Fruit fly (Drosophila melanogaster): ENCODE measurements around the gene CG42762.
A peak's percentile ranks its signal among the peaks of the same experiment; 100 is the strongest.

Gene CG42762

dm6 chr2L:8168075-8168474, 24.2 kb upstream of the CG42762 start:
- TF ChIP-seq rgr (GFP tag; optimal IDR thresholded peaks at IDR 0.05): no peak
- no peak for TF ChIP-seq psq (GFP tag; optimal IDR thresholded peaks at IDR 0.05)
- TF ChIP-seq ey (GFP tag; optimal IDR thresholded peaks at IDR 0.05): no peak
- no peak for TF ChIP-seq pan (optimal IDR thresholded peaks at IDR 0.05)
- TF ChIP-seq h (GFP tag; optimal IDR thresholded peaks at IDR 0.05): no peak
- TF ChIP-seq tai (GFP tag; optimal IDR thresholded peaks at IDR 0.05): no peak
- no peak for TF ChIP-seq GATAd (GFP tag; optimal IDR thresholded peaks at IDR 0.05)
- TF ChIP-seq dmrt93B (GFP tag; optimal IDR thresholded peaks at IDR 0.05): no peak
- TF ChIP-seq usp (GFP tag; optimal IDR thresholded peaks at IDR 0.05): no peak
- TF ChIP-seq br (GFP tag; optimal IDR thresholded peaks at IDR 0.05): no peak
- TF ChIP-seq woc (GFP tag; optimal IDR thresholded peaks at IDR 0.05): no peak
- TF ChIP-seq dsf (GFP tag; optimal IDR thresholded peaks at IDR 0.05; ENCODE audit: borderline replicate concordance): no peak
- no peak for TF ChIP-seq dl (GFP tag; optimal IDR thresholded peaks at IDR 0.05; ENCODE audit: insufficient read depth in 1 of 2, partially characterized antibody in 2 of 2)
- no peak for TF ChIP-seq Dfd (GFP tag; optimal IDR thresholded peaks at IDR 0.05)
- no peak for TF ChIP-seq Sp1 (GFP tag; optimal IDR thresholded peaks at IDR 0.05)
- TF ChIP-seq CrebA (GFP tag; optimal IDR thresholded peaks at IDR 0.05; ENCODE audit: borderline replicate concordance): no peak

dm6 chr2L:8165800-8166576, 22.1 kb upstream of the CG42762 start:
- TF ChIP-seq dl (GFP tag; optimal IDR thresholded peaks at IDR 0.05; ENCODE audit: insufficient read depth in 1 of 2, partially characterized antibody in 2 of 2): no peak
- no peak for TF ChIP-seq psq (GFP tag; optimal IDR thresholded peaks at IDR 0.05)
- no peak for TF ChIP-seq h (GFP tag; optimal IDR thresholded peaks at IDR 0.05)
- TF ChIP-seq rgr (GFP tag; optimal IDR thresholded peaks at IDR 0.05): no peak
- TF ChIP-seq CrebA (GFP tag; optimal IDR thresholded peaks at IDR 0.05; ENCODE audit: borderline replicate concordance): no peak
- TF ChIP-seq ey (GFP tag; optimal IDR thresholded peaks at IDR 0.05): no peak
- TF ChIP-seq dsf (GFP tag; optimal IDR thresholded peaks at IDR 0.05; ENCODE audit: borderline replicate concordance): no peak
- TF ChIP-seq lola (GFP tag; optimal IDR thresholded peaks at IDR 0.05): no peak
- TF ChIP-seq Vsx2 (GFP tag; optimal IDR thresholded peaks at IDR 0.05; ENCODE audit: partially characterized antibody): no peak
- TF ChIP-seq Hnf4 (GFP tag; optimal IDR thresholded peaks at IDR 0.05): no peak
- TF ChIP-seq HLH106 (tag; optimal IDR thresholded peaks at IDR 0.05): no peak
- TF ChIP-seq CG32264 (GFP tag; optimal IDR thresholded peaks at IDR 0.05): no peak

dm6 chr2L:8164219-8164618, 20.4 kb upstream of the CG42762 start:
- TF ChIP-seq jim (GFP tag; optimal IDR thresholded peaks at IDR 0.05) (no peak), CG32264 (GFP tag; optimal IDR thresholded peaks at IDR 0.05) (no peak), Jra (GFP tag; optimal IDR thresholded peaks at IDR 0.05) (peak; percentile 61), rgr (GFP tag; optimal IDR thresholded peaks at IDR 0.05) (peak; percentile 73), Hnf4 (GFP tag; optimal IDR thresholded peaks at IDR 0.05) (peak; percentile 67), CG9705 (GFP tag; optimal IDR thresholded peaks at IDR 0.05) (no peak), psq (GFP tag; optimal IDR thresholded peaks at IDR 0.05) (peak; percentile 41), Myc (optimal IDR thresholded peaks at IDR 0.05) (no peak), brk (GFP tag; optimal IDR thresholded peaks at IDR 0.05) (peak; percentile 63), Hr78 (GFP tag; optimal IDR thresholded peaks at IDR 0.05) (no peak), tai (GFP tag; optimal IDR thresholded peaks at IDR 0.05) (peak; percentile 62), Mio (GFP tag; optimal IDR thresholded peaks at IDR 0.05) (no peak), br (GFP tag; optimal IDR thresholded peaks at IDR 0.05) (peak; percentile 19), OdsH (GFP tag; optimal IDR thresholded peaks at IDR 0.05) (peak; percentile 47), Hr83 (GFP tag; optimal IDR thresholded peaks at IDR 0.05; ENCODE audit: poor library complexity, severe bottlenecking) (peak; percentile 96), HLH106 (tag; optimal IDR thresholded peaks at IDR 0.05) (peak; percentile 5), Rel (GFP tag; optimal IDR thresholded peaks at IDR 0.05) (no peak), Rel (tag; optimal IDR thresholded peaks at IDR 0.05) (no peak), dsf (GFP tag; optimal IDR thresholded peaks at IDR 0.05; ENCODE audit: borderline replicate concordance) (peak; percentile 35), dmrt93B (GFP tag; optimal IDR thresholded peaks at IDR 0.05) (peak; percentile 38), ey (GFP tag; optimal IDR thresholded peaks at IDR 0.05) (no peak), sv (GFP tag; optimal IDR thresholded peaks at IDR 0.05) (peak; percentile 41), CrebA (GFP tag; optimal IDR thresholded peaks at IDR 0.05; ENCODE audit: borderline replicate concordance) (no peak), sage (GFP tag; optimal IDR thresholded peaks at IDR 0.05) (peak; percentile 3), foxo (GFP tag; optimal IDR thresholded peaks at IDR 0.05) (peak in 1 of 2 experiments; percentile 45), Sp1 (GFP tag; optimal IDR thresholded peaks at IDR 0.05) (peak; percentile 52), GATAd (GFP tag; optimal IDR thresholded peaks at IDR 0.05) (no peak), Vsx2 (GFP tag; optimal IDR thresholded peaks at IDR 0.05; ENCODE audit: partially characterized antibody) (no peak), h (GFP tag; optimal IDR thresholded peaks at IDR 0.05) (peak; percentile 62)
